Fruit fly (Drosophila melanogaster): ENCODE results near the gene Pcmt.
A peak's percentile ranks its signal among the peaks of the same experiment; 100 is the strongest.

The Pcmt gene

dm6 chr3R:5519789-5520188 is 34.3 kb downstream of the Pcmt start:
- TF ChIP-seq CG17801 (GFP tag; optimal IDR thresholded peaks at IDR 0.05; ENCODE audit: partially characterized antibody), result no peak

- TF ChIP-seq CG17801 (GFP tag; optimal IDR thresholded peaks at IDR 0.05; ENCODE audit: partially characterized antibody), result no peak
Measured at dm6 chr3R:5518627-5519026, 35.5 kb downstream of the Pcmt start.

dm6 chr3R:5517876-5518211 is 36.3 kb downstream of the Pcmt start:
- no peak for TF ChIP-seq CG17801 (GFP tag; optimal IDR thresholded peaks at IDR 0.05; ENCODE audit: partially characterized antibody)

- TF ChIP-seq CG17801 (GFP tag; optimal IDR thresholded peaks at IDR 0.05; ENCODE audit: partially characterized antibody), result peak; percentile 15
Measured at dm6 chr3R:5517002-5517875, 36.9 kb downstream of the Pcmt start, which contains the start of gene Itpr. Gene Itpr (plus strand): TSS chr3R:5517117.

dm6 chr3R:5516582-5517001 is 37.5 kb downstream of the Pcmt start:
- no peak for TF ChIP-seq CG17801 (GFP tag; optimal IDR thresholded peaks at IDR 0.05; ENCODE audit: partially characterized antibody)

dm6 chr3R:5514759-5515158 is 39.4 kb downstream of the Pcmt start:
- no peak for TF ChIP-seq CG17801 (GFP tag; optimal IDR thresholded peaks at IDR 0.05; ENCODE audit: partially characterized antibody)

- no peak for TF ChIP-seq CG17801 (GFP tag; optimal IDR thresholded peaks at IDR 0.05; ENCODE audit: partially characterized antibody)
Measured at dm6 chr3R:5503789-5504387, 50.2 kb downstream of the Pcmt start.
